Fruit fly (Drosophila melanogaster) Kc167 (cell line): ENCODE data around the gene Cow.

Experiments used
- Myc ChIP-seq: fragments of >200 bp; optimal IDR thresholded peaks from 2 replicates; lab custom pipeline; 2017; ENCODE audit warnings: missing external identifiers
- Sin3A ChIP-seq: fragments of >200 bp; optimal IDR thresholded peaks from 2 replicates; lab custom pipeline; 2018; ENCODE audit warnings: missing external identifiers
- h ChIP-seq: fragments of >200 bp; optimal IDR thresholded peaks from 3 replicates; lab custom pipeline; 2018; ENCODE audit warnings: missing external identifiers
- insv ChIP-seq: fragments of >200 bp; optimal IDR thresholded peaks from 3 replicates; lab custom pipeline; 2018; ENCODE audit warnings: missing external identifiers
- psq ChIP-seq: fragments of >200 bp; optimal IDR thresholded peaks from 2 replicates; lab custom pipeline; 2017; ENCODE audit warnings: missing external identifiers
- ttk ChIP-seq: sonication (Bioruptor generic); optimal IDR thresholded peaks from 2 replicates; lab custom pipeline; 2017; ENCODE audit warnings: missing external identifiers

Cow gene

DNA sequence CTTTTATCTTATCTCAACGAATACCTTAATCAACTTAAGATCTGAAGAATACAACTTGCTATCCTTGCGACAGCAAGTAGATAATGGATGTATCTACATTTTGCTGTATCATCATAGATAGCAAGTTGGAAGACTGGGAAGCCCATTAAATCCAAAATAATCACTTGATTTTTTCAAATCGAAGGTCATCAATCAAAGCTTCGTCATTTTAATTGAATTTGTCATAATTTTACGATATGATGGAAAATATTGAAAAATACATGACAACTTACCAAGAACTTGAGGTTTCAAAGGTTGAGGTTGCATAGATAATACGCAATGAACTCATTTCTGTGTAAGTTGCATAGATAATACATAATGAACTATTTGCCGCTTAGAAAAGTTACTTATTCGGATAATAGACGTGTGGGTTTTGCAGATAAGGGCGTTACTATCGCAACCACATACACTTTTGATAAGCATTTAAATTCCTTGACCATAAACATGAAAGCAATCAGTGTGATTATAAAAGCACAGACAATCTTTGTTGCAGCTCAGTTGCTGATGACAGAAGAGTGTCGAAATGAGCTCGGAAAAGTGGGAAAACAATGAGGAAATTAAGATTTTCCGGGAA lies 15.2 kb downstream of the Cow start, which contains the start of gene CG6733:
TSS of gene CG6733 (plus strand) at position 532 of the 613 bp plus-strand sequence.
- TF ChIP-seq h (lab: Kevin White, UChicago): no peak
- no peak for TF ChIP-seq insv
- TF ChIP-seq ttk (lab: Kevin White, UChicago): no peak
- no peak for TF ChIP-seq psq (lab: Kevin White, UChicago)

DNA sequence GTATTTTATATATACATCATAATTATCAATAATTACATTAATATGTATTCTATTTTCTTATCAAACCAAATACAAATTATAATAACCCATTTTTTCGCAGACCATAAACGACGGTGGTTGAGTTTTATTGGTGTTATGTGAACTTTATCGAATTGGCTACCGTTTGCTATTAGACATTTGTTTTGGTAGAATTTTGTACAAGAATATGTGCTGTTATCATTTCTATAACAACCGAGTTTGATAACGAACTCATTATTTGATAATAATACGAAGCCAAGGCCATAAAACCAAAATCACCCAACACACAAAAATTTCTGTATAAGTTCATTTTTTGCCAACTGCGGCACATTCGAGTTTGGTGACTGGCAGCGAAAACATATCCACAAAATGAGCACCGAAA lies 17.2 kb downstream of the Cow start, which contains the start of gene CG17109:
TSS of gene CG17109 (plus strand) at position 345 of the 400 bp plus-strand sequence.
- TF ChIP-seq ttk (lab: Kevin White, UChicago): no peak
- no peak for TF ChIP-seq Sin3A
- no peak for TF ChIP-seq psq (lab: Kevin White, UChicago)
- TF ChIP-seq h (lab: Kevin White, UChicago): no peak
- no peak for TF ChIP-seq insv
- no peak for TF ChIP-seq Myc (lab: Kevin White, UChicago)

DNA sequence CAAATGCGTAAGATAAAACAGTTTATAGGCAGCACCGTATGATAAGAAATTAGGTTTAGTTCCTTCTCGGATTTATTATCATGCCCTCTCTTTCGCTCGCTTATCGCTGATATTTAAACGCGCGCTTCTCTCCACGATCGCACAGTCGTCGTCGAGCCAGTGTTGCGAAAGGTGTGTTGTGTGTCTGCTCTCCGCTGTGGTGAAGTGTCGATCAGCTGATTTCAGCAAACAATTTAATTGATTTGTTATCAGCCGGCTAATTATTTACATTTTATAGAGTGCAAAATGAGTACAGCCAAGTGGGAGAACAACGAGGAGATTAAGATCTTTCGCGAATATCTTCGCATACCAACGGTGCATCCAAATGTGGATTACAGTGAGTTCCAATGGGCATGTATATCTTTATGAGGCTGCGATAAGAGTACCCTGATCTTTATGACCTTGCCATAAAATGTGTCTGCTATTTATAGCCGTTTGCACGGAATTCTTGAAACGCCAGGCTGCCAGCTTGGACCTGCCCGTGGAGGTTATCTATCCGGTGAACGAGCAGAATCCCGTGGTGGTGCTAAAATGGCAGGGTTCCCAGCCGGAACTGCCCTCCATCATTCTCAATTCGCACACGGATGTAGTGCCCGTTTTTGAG lies 20.8 kb downstream of the Cow start, which contains the start of the genes CG17110 and CG6726:
TSS of gene CG17110 (plus strand) at position 139 of the 643 bp plus-strand sequence.
TSS of gene CG6726 (plus strand) at position 139 of the 643 bp plus-strand sequence.
- TF ChIP-seq ttk (lab: Kevin White, UChicago): no peak
- TF ChIP-seq Sin3A: no peak
- TF ChIP-seq h (lab: Kevin White, UChicago): no peak

DNA sequence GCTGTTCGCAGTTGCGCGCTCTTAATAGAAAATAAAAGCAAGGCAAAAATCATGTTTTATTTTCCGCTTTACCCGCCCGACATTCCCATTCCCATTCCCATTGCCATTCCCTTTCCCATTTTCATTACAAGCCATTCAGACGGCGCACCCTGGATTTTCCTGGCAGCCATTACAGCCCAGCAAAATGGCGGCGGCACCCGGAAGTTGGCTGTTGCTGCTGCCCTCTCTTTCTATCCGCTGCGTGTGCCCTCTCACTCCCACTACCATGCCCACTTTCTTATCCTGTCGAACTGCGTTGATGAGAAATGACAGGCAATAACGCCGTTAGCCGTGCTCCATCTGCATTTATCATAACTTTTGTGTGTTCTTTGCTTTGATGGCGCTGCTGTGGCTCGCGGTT lies 24.3 kb downstream of the Cow start:
- TF ChIP-seq Sin3A: no peak
- TF ChIP-seq h (lab: Kevin White, UChicago): no peak
- no peak for TF ChIP-seq psq (lab: Kevin White, UChicago)
- TF ChIP-seq ttk (lab: Kevin White, UChicago): no peak

DNA sequence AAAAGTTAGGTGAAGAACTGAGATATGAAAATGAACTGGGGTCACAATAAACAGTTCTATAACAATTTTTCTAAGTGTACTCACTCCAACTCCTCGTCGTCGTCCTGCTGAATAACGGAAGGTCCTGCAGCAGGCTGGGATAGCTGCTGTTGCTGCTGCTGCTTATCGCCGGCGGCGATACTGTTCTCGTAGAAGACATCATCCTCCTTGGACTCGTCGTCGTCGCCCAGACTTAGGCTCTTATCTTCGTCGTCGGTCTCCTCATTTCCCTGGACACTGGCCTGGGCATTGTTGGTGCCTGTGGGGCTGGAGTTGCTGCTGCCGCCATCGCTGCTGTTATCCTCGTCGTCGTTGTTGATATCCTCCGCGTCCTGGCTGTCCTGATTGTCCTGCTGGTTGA lies 31.3 kb downstream of the Cow start:
- TF ChIP-seq psq (lab: Kevin White, UChicago) (no peak), Myc (lab: Kevin White, UChicago) (no peak), Sin3A (no peak), h (lab: Kevin White, UChicago) (no peak)

DNA sequence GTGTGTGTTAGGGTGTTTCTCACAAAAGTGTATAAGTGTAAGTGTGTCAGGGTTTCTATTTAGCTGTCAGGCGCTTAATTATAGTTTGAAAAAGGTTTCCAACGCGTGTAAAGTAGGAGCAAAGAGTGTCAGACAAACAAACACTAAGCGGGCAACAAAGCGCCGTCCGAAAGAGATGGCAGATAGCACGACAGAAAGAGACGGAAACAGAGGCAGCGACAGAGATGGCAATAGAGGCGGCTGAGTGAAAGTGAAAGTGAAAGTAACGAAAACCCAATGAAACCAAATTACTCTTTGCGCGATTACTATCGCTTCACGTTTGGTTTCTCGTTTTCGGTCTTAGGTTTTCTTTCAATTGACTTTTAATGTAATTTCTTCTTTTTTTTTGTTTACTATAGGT lies 38.0 kb downstream of the Cow start:
- TF ChIP-seq ttk (lab: Kevin White, UChicago) (no peak), Myc (lab: Kevin White, UChicago) (no peak), h (lab: Kevin White, UChicago) (no peak), psq (lab: Kevin White, UChicago) (no peak), insv (no peak), Sin3A (no peak)

DNA sequence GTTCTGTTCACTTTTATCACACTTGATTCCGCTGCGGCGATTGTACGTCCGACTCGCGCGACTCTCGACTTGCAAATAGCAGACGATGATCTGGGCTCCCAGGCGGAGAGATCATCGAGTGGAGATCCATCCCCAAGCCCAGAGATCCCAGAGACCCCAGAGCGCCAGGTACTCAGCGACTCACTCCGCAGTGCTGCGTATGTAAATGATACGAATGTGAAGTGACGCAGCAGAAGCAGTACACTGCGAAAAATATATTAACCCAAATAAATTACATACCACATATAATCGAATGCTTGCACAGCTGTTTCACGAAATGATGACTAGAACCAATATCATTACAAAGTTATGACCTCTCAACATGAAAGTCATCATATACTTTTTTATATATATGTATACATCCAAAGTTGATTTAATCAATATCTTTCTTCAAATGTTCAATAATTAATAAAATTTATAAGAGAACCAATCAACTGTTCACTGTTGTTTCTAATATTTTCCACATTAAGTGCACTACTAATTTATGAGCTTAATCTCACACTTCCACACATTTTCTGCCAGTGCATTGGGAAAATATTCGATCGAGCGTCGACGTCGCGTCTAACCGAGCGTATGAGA lies 45.2 kb downstream of the Cow start, which contains the start of gene CG17111:
TSS of gene CG17111 (minus strand) at position 51 of the 618 bp plus-strand sequence.
- TF ChIP-seq Myc (lab: Kevin White, UChicago): no peak
- TF ChIP-seq psq (lab: Kevin White, UChicago): no peak
- TF ChIP-seq insv: no peak
- no peak for TF ChIP-seq ttk (lab: Kevin White, UChicago)
- TF ChIP-seq h (lab: Kevin White, UChicago): no peak
- no peak for TF ChIP-seq Sin3A

DNA sequence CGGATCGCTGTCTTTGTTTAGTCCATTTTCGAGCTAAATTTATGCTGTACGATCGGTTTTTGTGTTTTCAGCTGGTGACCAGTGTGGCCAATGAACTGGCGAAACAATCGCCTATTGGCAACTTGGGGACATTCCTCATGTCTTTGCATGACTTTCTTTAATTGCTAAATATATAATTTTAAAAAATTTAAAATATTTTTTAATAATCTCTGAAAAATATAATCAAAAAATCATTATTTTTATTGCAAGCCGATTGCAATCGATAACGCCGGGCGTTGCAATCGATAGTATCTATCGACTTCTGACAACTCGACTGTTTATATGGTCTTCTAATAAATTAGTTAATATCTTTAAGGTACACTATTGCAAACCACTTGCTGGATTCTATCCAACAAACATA lies 51.3 kb downstream of the Cow start, which contains the start of the genes sav and Ublcp1:
TSS of gene sav (minus strand) at position 96 of the 400 bp plus-strand sequence.
TSS of gene Ublcp1 (plus strand) at position 285 of the 400 bp plus-strand sequence.
- TF ChIP-seq insv: no peak
- no peak for TF ChIP-seq Sin3A
- no peak for TF ChIP-seq ttk (lab: Kevin White, UChicago)
- TF ChIP-seq Myc (lab: Kevin White, UChicago): no peak
- TF ChIP-seq psq (lab: Kevin White, UChicago): no peak
- TF ChIP-seq h (lab: Kevin White, UChicago): no peak

DNA sequence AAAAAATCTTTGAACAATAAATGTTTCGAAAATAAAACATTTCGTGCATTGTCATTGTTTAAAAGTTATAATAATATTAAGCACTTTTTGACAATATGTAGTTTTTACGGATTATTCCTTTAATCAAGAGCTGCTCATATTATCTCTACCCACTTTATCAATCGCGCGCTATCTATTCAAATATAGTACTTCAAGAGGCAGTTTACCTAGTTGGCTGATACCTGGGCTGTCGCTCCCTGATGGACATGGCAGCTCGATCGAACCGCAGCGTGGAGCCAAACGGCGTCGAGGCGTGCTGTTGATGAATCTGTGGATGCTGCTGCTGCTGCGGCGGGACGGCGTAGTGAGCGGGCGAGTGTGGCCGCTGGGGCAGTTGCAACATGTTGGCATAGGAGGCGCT lies 52.4 kb downstream of the Cow start:
- no peak for TF ChIP-seq insv
- peak; percentile 92 for TF ChIP-seq ttk (lab: Kevin White, UChicago)

DNA sequence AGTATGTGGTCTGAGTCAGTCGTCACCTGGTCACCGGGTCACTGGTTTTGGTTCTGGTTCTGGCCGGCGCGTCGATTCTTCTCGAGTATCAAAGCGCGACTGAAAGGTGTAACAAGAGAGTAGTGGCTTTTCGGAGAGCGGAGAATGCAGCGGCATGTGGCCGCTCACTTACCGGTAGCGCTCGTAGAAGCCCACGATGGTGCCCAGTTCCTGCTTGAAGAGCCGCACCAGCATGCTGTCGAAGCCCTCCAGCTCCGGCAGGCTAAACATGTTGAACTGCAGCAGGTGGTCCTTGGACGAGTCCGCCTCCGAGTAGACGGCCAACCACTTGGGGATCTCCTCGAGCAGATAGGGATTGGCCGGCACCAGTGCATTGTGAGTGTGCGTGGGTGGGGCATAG lies 53.7 kb downstream of the Cow start, which contains the start of gene Ctns:
TSS of gene Ctns (minus strand) at position 101 of the 400 bp plus-strand sequence.
- TF ChIP-seq Sin3A (no peak), psq (lab: Kevin White, UChicago) (no peak), h (lab: Kevin White, UChicago) (no peak), ttk (lab: Kevin White, UChicago) (no peak), insv (no peak), Myc (lab: Kevin White, UChicago) (no peak)

DNA sequence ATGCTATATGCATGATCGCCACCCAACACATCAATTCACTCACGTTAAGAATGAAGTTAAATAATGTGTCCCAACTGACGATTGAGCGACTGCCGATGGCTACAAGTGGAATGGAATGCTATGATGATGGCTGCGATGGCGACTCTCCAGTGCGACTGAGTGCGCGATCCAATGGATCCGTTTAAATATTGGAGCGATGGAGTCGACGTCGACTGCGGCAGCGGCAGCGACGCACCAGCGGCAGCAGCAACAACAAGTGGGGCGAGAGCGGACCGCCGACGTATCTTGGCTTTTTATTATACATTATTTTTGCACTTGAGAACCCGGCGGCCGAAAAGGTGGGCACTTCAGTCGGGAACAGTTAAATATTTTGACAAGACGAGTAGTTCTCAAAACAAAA lies 55.1 kb downstream of the Cow start:
- TF ChIP-seq ttk (lab: Kevin White, UChicago) (no peak), insv (no peak), h (lab: Kevin White, UChicago) (no peak), psq (lab: Kevin White, UChicago) (no peak), Sin3A (no peak), Myc (lab: Kevin White, UChicago) (no peak)

DNA sequence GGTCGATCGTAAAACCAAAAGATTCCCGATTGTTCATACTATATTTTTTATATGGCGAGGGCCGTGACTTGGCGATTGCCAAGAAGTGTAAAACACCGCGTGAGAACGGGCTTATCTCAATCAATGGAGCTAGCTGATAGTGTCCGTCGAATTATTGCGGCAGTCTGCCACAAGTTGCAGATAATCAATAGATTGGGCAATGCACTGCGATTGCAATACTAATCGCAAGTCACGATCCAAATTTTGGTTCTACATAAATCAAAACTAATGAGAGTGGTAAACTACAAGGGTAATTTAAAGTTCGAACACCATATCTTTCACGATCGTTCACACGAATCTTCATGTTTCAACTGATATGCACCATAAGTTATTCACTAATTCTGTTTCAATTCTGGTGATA lies 55.8 kb downstream of the Cow start:
- no peak for TF ChIP-seq h (lab: Kevin White, UChicago)
- no peak for TF ChIP-seq Myc (lab: Kevin White, UChicago)
- TF ChIP-seq insv: no peak
- no peak for TF ChIP-seq ttk (lab: Kevin White, UChicago)
- no peak for TF ChIP-seq Sin3A
- no peak for TF ChIP-seq psq (lab: Kevin White, UChicago)
